Worm (Caenorhabditis elegans) whole organism, midembryonic: ENCODE measurements around the gene ZK1307.3.

ENCODE experiments used
- T22C8.4 ChIP-seq: fragments of 200-800 bp; sonication (Bioruptor generic); IDR thresholded peaks from 2 replicates; pipeline ENCODE4 v1.3.6; 2022; ENCODE audit warnings: missing genetic modification characterization, missing compliant biosample characterization
- cog-1 ChIP-seq: sonication (generic microtip); optimal IDR thresholded peaks from 2 replicates; lab custom pipeline; 2016; ENCODE audit warnings: missing genetic modification characterization, missing compliant biosample characterization
- flt-1 ChIP-seq: fragments of 200-800 bp; sonication (Bioruptor generic); IDR thresholded peaks from 2 replicates; pipeline ENCODE4 v1.3.6; 2022; ENCODE audit warnings: missing genetic modification characterization, missing compliant biosample characterization
- klf-2 ChIP-seq: fragments of 200-800 bp; sonication (Bioruptor generic); conservative IDR thresholded peaks from 2 replicates; pipeline ENCODE4 v1.3.6; 2022; ENCODE audit warnings: missing genetic modification reagents, missing genetic modification characterization, missing compliant biosample characterization
- med-1 ChIP-seq: sonication (generic microtip); optimal IDR thresholded peaks from 2 replicates; lab custom pipeline; 2017; ENCODE audit warnings: missing genetic modification characterization, mild to moderate bottlenecking, missing compliant biosample characterization, antibody characterized with exemption, missing genetic modification reagents; ENCODE audit not compliant: insufficient read depth
- ref-1 ChIP-seq: fragments of 200-800 bp; sonication (Bioruptor generic); conservative IDR thresholded peaks from 2 replicates; pipeline ENCODE4 v1.3.6; 2022; ENCODE audit warnings: missing genetic modification reagents, missing genetic modification characterization, missing compliant biosample characterization
- tab-1 ChIP-seq: fragments of 200-800 bp; sonication (Bioruptor generic); IDR thresholded peaks from 2 replicates; pipeline ENCODE4 v1.3.6; 2022; ENCODE audit warnings: missing genetic modification characterization, missing compliant biosample characterization
- ztf-23 ChIP-seq: fragments of 200-800 bp; sonication (Bioruptor generic); IDR thresholded peaks from 2 replicates; pipeline ENCODE4 v1.3.6; 2022; ENCODE audit warnings: missing genetic modification reagents, missing genetic modification characterization, missing compliant biosample characterization
- ztf-29 ChIP-seq: fragments of 200-800 bp; sonication (Bioruptor generic); IDR thresholded peaks from 2 replicates; pipeline ENCODE4 v1.3.6; 2022; ENCODE audit warnings: missing genetic modification reagents, missing genetic modification characterization, missing compliant biosample characterization

The ZK1307.3 gene

ce11 chrII:9652919-9653318 lies at the start of gene ZK1307.3:
Gene ZK1307.3 (minus strand): TSS chrII:9653019.
- TF ChIP-seq tab-1: no peak
- no peak for TF ChIP-seq ztf-23
- no peak for TF ChIP-seq T22C8.4 (GFP tag; lab: Robert Waterston, UW)
- TF ChIP-seq flt-1 (GFP tag; lab: Robert Waterston, UW): no peak
- TF ChIP-seq cog-1 (tag; lab: Kevin White, UChicago): no peak
- TF ChIP-seq ref-1 (GFP tag; lab: Robert Waterston, UW): no peak
- no peak for TF ChIP-seq ztf-29 (GFP tag; lab: Robert Waterston, UW)
- TF ChIP-seq med-1 (GFP tag; lab: Kevin White, UChicago): no peak
- no peak for TF ChIP-seq klf-2

- TF ChIP-seq klf-2 (no peak), tab-1 (no peak), ztf-29 (GFP tag; lab: Robert Waterston, UW) (no peak), ztf-23 (no peak)
Measured at ce11 chrII:9700363-9700762, 47.5 kb upstream of the ZK1307.3 start, which contains the start of the genes Y53C12A.8 and Y53C12A.7. Gene Y53C12A.8 (minus strand): TSS chrII:9700463. Gene Y53C12A.7 (plus strand): TSS chrII:9700543.

DNA sequence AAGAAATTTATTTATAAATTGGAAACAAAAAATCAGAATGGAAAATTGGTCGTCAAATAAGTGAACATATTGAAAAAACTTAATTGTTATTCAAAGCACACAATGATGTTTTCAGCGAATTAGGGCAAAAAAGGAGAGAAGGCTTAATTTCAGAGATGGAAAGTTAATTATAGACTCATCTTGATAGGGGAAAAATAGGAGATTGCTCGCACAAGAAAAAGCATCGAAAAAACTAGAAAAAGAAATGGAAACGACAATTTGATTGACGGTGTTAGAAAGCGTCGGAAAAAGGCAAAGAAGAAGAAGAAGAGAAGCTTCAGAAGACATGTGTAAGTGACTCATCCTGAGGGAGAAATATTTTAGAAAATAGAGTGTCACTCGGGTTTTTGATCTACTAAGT lies 43.1 kb upstream of the ZK1307.3 start:
- no peak for TF ChIP-seq med-1 (GFP tag; lab: Kevin White, UChicago)
- TF ChIP-seq klf-2: no peak
- no peak for TF ChIP-seq ref-1 (GFP tag; lab: Robert Waterston, UW)
- no peak for TF ChIP-seq tab-1
- no peak for TF ChIP-seq T22C8.4 (GFP tag; lab: Robert Waterston, UW)
- no peak for TF ChIP-seq flt-1 (GFP tag; lab: Robert Waterston, UW)
- TF ChIP-seq ztf-29 (GFP tag; lab: Robert Waterston, UW): no peak

DNA sequence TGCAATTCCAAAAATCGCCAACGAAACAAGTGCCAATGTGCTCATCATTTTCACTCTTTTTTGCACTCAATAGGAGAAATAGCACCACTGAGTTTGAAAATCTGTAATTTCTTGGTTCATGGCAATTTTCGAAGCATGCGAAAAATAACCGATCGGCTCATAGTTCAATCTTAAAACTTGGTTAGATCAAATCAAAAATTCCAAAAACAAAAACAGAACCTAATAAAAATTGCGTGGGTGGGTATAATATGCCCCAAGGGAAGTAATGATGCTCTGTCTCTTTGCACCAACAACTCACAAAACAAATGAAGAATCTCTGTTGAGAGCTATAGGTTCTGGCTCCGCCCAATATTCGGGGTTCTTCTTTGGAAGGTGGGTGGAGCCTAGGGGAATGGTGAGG lies 39.0 kb upstream of the ZK1307.3 start, which contains the start of gene nlp-11:
Gene nlp-11 (minus strand): TSS at position 101 of the 400 bp plus-strand sequence.
- TF ChIP-seq tab-1 (no peak), cog-1 (tag; lab: Kevin White, UChicago) (no peak), ztf-23 (no peak), med-1 (GFP tag; lab: Kevin White, UChicago) (no peak), ztf-29 (GFP tag; lab: Robert Waterston, UW) (no peak), T22C8.4 (GFP tag; lab: Robert Waterston, UW) (no peak), ref-1 (GFP tag; lab: Robert Waterston, UW) (no peak), flt-1 (GFP tag; lab: Robert Waterston, UW) (no peak)

DNA sequence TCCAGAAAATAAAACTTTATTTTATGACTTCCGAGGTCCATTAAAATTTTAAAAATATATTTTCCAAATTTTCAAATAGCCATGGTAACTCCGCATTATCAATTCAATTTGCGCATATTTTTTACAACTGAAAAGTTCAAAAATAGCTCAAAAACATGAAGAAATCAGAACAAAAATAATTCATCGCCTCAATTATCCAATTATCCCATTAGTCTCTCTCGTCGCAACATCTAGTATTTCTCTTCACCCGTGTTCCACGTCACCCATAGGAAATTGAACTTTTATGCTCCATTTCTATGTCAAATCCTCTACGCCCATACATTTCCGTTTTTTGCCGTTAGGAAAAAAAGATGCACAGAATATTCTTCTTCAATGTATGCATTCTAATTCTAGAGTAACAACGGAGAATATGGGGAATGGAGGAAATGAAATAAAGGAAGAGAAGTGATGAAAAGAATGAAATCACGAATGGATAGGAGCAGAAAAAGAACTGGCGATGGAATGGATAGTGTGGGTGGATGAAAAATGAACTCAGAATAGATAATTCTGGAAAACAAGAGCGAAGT lies 37.3 kb upstream of the ZK1307.3 start:
- TF ChIP-seq cog-1 (tag; lab: Kevin White, UChicago): no peak
- TF ChIP-seq med-1 (GFP tag; lab: Kevin White, UChicago): no peak
- TF ChIP-seq flt-1 (GFP tag; lab: Robert Waterston, UW): no peak
- no peak for TF ChIP-seq ztf-23
- no peak for TF ChIP-seq klf-2
- no peak for TF ChIP-seq ztf-29 (GFP tag; lab: Robert Waterston, UW)
- no peak for TF ChIP-seq tab-1
- TF ChIP-seq T22C8.4 (GFP tag; lab: Robert Waterston, UW): no peak
- TF ChIP-seq ref-1 (GFP tag; lab: Robert Waterston, UW): no peak

DNA sequence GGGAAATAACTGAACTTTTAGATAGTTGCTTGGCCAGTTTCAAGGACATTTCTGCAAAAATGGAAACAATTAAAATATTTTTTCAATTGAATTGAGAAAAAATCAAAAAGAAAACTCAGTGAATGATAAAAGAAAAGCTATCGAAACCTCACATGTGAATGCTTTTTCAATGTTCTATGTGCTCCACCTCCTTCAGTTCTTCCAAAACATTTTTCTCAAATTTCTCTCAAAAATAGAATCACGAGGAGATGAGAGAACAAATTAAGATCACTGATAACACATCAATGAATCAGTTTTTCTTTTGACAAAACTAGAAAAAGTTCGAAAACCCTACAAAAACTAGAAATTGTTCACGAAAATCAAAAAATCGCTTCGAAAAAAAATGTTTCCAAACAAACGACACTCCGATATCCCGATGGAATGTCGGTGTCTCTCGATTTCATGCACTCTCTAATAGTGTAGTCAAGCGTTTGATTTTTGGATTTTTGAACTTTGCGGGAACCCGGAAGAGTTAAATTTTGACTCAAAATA lies 33.9 kb upstream of the ZK1307.3 start, which contains the start of gene ZK1320.9:
Gene ZK1320.9 (minus strand): TSS at position 51 of the 531 bp plus-strand sequence.
- TF ChIP-seq tab-1 (no peak), med-1 (GFP tag; lab: Kevin White, UChicago) (no peak), ztf-29 (GFP tag; lab: Robert Waterston, UW) (no peak), ztf-23 (no peak), T22C8.4 (GFP tag; lab: Robert Waterston, UW) (no peak), flt-1 (GFP tag; lab: Robert Waterston, UW) (no peak), ref-1 (GFP tag; lab: Robert Waterston, UW) (no peak), cog-1 (tag; lab: Kevin White, UChicago) (no peak), klf-2 (no peak)

DNA sequence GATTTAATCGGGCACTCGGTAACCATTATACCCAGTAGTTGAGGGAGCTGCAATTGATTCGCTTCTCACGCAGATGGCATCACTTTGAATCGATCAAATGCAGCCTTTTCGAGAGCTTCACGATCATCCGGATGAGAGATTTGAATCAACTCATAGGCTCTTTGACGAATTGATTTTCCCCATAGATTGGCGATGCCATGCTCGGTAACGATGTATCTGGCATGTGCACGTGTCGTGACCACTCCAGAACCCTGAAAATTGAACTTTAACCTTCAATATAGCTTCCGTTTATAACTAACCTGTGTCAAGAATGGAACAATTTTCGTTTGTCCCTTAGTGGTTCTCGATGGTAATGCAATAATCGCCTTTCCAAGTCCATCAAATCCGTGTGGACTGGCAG lies 31.4 kb upstream of the ZK1307.3 start:
- TF ChIP-seq cog-1 (tag; lab: Kevin White, UChicago) (no peak), klf-2 (no peak), ztf-29 (GFP tag; lab: Robert Waterston, UW) (no peak), tab-1 (no peak), ref-1 (GFP tag; lab: Robert Waterston, UW) (no peak), med-1 (GFP tag; lab: Kevin White, UChicago) (no peak), T22C8.4 (GFP tag; lab: Robert Waterston, UW) (no peak), flt-1 (GFP tag; lab: Robert Waterston, UW) (no peak), ztf-23 (no peak)

ce11 chrII:9682044-9682443 lies 29.2 kb upstream of the ZK1307.3 start:
- no peak for TF ChIP-seq klf-2
- no peak for TF ChIP-seq ztf-29 (GFP tag; lab: Robert Waterston, UW)
- no peak for TF ChIP-seq cog-1 (tag; lab: Kevin White, UChicago)
- no peak for TF ChIP-seq med-1 (GFP tag; lab: Kevin White, UChicago)
- TF ChIP-seq ref-1 (GFP tag; lab: Robert Waterston, UW): no peak
- no peak for TF ChIP-seq tab-1
- no peak for TF ChIP-seq flt-1 (GFP tag; lab: Robert Waterston, UW)

DNA sequence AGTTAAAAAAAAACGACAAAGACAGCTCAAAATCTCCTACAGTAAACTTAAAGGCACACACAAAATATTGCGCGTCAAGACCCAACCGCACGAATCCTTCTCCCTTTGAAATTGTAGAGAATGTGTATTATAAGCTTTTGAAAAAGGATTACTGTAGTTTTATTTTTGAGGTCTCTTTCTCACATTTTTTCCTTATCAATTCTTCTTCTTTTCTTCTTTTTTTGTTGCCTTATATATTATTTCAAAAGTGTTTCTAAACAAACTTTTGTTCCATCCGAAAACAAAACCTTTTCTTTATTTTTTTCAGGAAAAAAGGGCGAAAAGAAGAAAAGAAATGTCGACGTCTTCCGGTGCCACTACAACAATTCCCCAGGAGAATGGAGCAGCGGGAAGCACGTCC lies 27.7 kb upstream of the ZK1307.3 start, which contains the start of gene ZK1320.13:
Gene ZK1320.13 (plus strand): TSS at position 301 of the 400 bp plus-strand sequence.
- TF ChIP-seq flt-1 (GFP tag; lab: Robert Waterston, UW) (no peak), ref-1 (GFP tag; lab: Robert Waterston, UW) (no peak), klf-2 (no peak), tab-1 (no peak), T22C8.4 (GFP tag; lab: Robert Waterston, UW) (no peak), cog-1 (tag; lab: Kevin White, UChicago) (no peak), med-1 (GFP tag; lab: Kevin White, UChicago) (no peak), ztf-23 (no peak), ztf-29 (GFP tag; lab: Robert Waterston, UW) (no peak)
